Worm (Caenorhabditis elegans) whole organism, L4 larva: ENCODE measurements around the gene srh-222.

Source experiments
- F49E8.2 ChIP-seq: sonication (generic microtip); optimal IDR thresholded peaks from 2 replicates; lab custom pipeline; 2016; ENCODE audit warnings: missing compliant biosample characterization, mild to moderate bottlenecking, missing genetic modification characterization, borderline replicate concordance
- R02D3.7 ChIP-seq: fragments of 150-350 bp; sonication (generic microtip); optimal IDR thresholded peaks from 3 replicates; lab custom pipeline; 2014; ENCODE audit warnings: missing biosample characterization, missing genetic modification characterization
- Y48G9A.11 ChIP-seq: fragments of 200-800 bp; sonication (Bioruptor generic); IDR thresholded peaks from 2 replicates; pipeline ENCODE4 v1.3.6; 2022; ENCODE audit warnings: missing genetic modification reagents, missing genetic modification characterization, missing compliant biosample characterization
- Y5F2A.4 ChIP-seq: fragments of 200-800 bp; sonication (Bioruptor generic); optimal IDR thresholded peaks from 2 replicates; lab custom pipeline; 2018; ENCODE audit warnings: mild to moderate bottlenecking, missing genetic modification characterization, missing compliant biosample characterization
- ZK546.5 ChIP-seq, 2 experiments: sonication (generic microtip); optimal IDR thresholded peaks; 2 replicates each; lab custom pipeline; 2017; ENCODE audit warnings: missing biosample characterization in 2 of 2, missing genetic modification characterization in 2 of 2
- aha-1 ChIP-seq: fragments of 150-350 bp; peaks from one replicate; lab custom pipeline; 2014; ENCODE audit warnings: missing biosample characterization, missing genetic modification characterization
- ama-1 ChIP-seq: fragments of 150-350 bp; optimal IDR thresholded peaks from 2 replicates; lab custom pipeline; 2014; ENCODE audit warnings: inconsistent platforms, mixed read lengths
- arid-1 ChIP-seq: fragments of 200-800 bp; sonication (Bioruptor generic); conservative IDR thresholded peaks from 2 replicates; pipeline ENCODE4 v1.3.6; 2022; ENCODE audit warnings: missing genetic modification reagents, missing genetic modification characterization, missing compliant biosample characterization
- ceh-82 ChIP-seq: sonication (generic microtip); optimal IDR thresholded peaks from 2 replicates; lab custom pipeline; 2017; ENCODE audit warnings: missing biosample characterization, missing genetic modification characterization
- daf-12 ChIP-seq: fragments of 150-350 bp; optimal IDR thresholded peaks from 2 replicates; lab custom pipeline; 2014; ENCODE audit warnings: missing biosample characterization, missing genetic modification reagents, missing genetic modification characterization
- daf-16 ChIP-seq, 3 experiments: sonication (generic microtip); optimal IDR thresholded peaks; 2 replicates each; lab custom pipeline; 2016 to 2017; ENCODE audit warnings: missing genetic modification characterization in 3 of 3, missing genetic modification reagents in 3 of 3, mild to moderate bottlenecking in 2 of 3, missing compliant biosample characterization in 2 of 3, missing biosample characterization in 1 of 3, moderate library complexity in 1 of 3
- dmd-6 ChIP-seq: fragments of 200-800 bp; sonication (Bioruptor generic); IDR thresholded peaks from 2 replicates; pipeline ENCODE4 v1.3.6; 2022; ENCODE audit warnings: missing genetic modification reagents, missing genetic modification characterization, missing compliant biosample characterization
- dmd-8 ChIP-seq: fragments of 200-800 bp; sonication (Bioruptor generic); IDR thresholded peaks from 2 replicates; pipeline ENCODE4 v1.3.6; 2022; ENCODE audit warnings: missing genetic modification characterization, missing compliant biosample characterization
- dmd-9 ChIP-seq: fragments of 200-800 bp; sonication (Bioruptor generic); IDR thresholded peaks from 2 replicates; pipeline ENCODE4 v1.3.6; 2022; ENCODE audit warnings: missing genetic modification reagents, missing genetic modification characterization, missing compliant biosample characterization
- dpl-1 ChIP-seq: fragments of 150-350 bp; optimal IDR thresholded peaks from 2 replicates; lab custom pipeline; 2014; ENCODE audit warnings: missing biosample characterization, missing genetic modification reagents, missing genetic modification characterization
- duxl-1 ChIP-seq: sonication (generic microtip); optimal IDR thresholded peaks from 2 replicates; lab custom pipeline; 2016; ENCODE audit warnings: mild to moderate bottlenecking, missing genetic modification characterization, moderate library complexity, missing compliant biosample characterization; ENCODE audit not compliant: poor library complexity
- dve-1 ChIP-seq: sonication (generic microtip); optimal IDR thresholded peaks from 2 replicates; lab custom pipeline; 2017; ENCODE audit warnings: antibody characterized with exemption, mild to moderate bottlenecking, missing genetic modification characterization, missing compliant biosample characterization; ENCODE audit not compliant: insufficient read depth
- egl-27 ChIP-seq: sonication (generic microtip); optimal IDR thresholded peaks from 3 replicates; lab custom pipeline; 2017; ENCODE audit warnings: missing biosample characterization, missing genetic modification reagents, missing genetic modification characterization
- egl-43 ChIP-seq: fragments of 200-800 bp; sonication (Bioruptor generic); IDR thresholded peaks from 2 replicates; pipeline ENCODE4 v1.3.6; 2022; ENCODE audit warnings: missing genetic modification reagents, missing genetic modification characterization, missing compliant biosample characterization
- fos-1 ChIP-seq: fragments of 150-350 bp; optimal IDR thresholded peaks from 2 replicates; lab custom pipeline; 2014; ENCODE audit warnings: missing biosample characterization, missing genetic modification characterization
- gei-8 ChIP-seq: fragments of 200-800 bp; sonication (Bioruptor generic); optimal IDR thresholded peaks from 2 replicates; lab custom pipeline; 2018; ENCODE audit warnings: mild to moderate bottlenecking, missing genetic modification characterization, missing compliant biosample characterization
- hif-1 ChIP-seq, 2 experiments: sonication (generic microtip); optimal IDR thresholded peaks; 2 replicates each; lab custom pipeline; 2016 to 2017; ENCODE audit warnings: missing compliant biosample characterization in 2 of 2, missing genetic modification characterization in 2 of 2, missing genetic modification reagents in 2 of 2, missing genotype in 2 of 2, mild to moderate bottlenecking in 1 of 2
- hlh-11 ChIP-seq: fragments of 200-800 bp; sonication (Bioruptor generic); optimal IDR thresholded peaks from 2 replicates; lab custom pipeline; 2018; ENCODE audit warnings: mild to moderate bottlenecking, missing genetic modification characterization, missing compliant biosample characterization
- lim-7 ChIP-seq: fragments of 200-800 bp; sonication (Bioruptor generic); IDR thresholded peaks from 2 replicates; pipeline ENCODE4 v1.3.6; 2022; ENCODE audit warnings: missing genetic modification characterization, missing compliant biosample characterization
- lin-1 ChIP-seq: fragments of 200-800 bp; sonication (Bioruptor generic); IDR thresholded peaks from 2 replicates; pipeline ENCODE4 v1.3.6; 2022; ENCODE audit warnings: missing genetic modification reagents, missing genetic modification characterization, missing compliant biosample characterization
- lin-15B ChIP-seq: fragments of 150-350 bp; sonication (generic microtip); optimal IDR thresholded peaks from 3 replicates; lab custom pipeline; 2014; ENCODE audit warnings: missing biosample characterization, missing genetic modification characterization
- lin-38 ChIP-seq: fragments of 200-800 bp; sonication (Bioruptor generic); IDR thresholded peaks from 2 replicates; pipeline ENCODE4 v1.3.6; 2022; ENCODE audit warnings: missing genetic modification reagents, missing genetic modification characterization, missing compliant biosample characterization
- lin-39 ChIP-seq: fragments of 150-350 bp; optimal IDR thresholded peaks from 2 replicates; lab custom pipeline; 2014; ENCODE audit warnings: missing biosample characterization, missing genetic modification reagents, missing genetic modification characterization
- madf-5 ChIP-seq, 2 experiments: fragments of 200-800 bp; sonication (Bioruptor generic); IDR thresholded peaks; 2 replicates each; pipeline ENCODE4 v1.3.6; 2022; ENCODE audit warnings: missing compliant biosample characterization in 2 of 2, missing genetic modification characterization in 2 of 2
- mes-2 ChIP-seq: sonication (generic microtip); optimal IDR thresholded peaks from 2 replicates; lab custom pipeline; 2016; ENCODE audit warnings: missing genotype, mild to moderate bottlenecking, missing genetic modification characterization, missing compliant biosample characterization; ENCODE audit not compliant: poor library complexity, severe bottlenecking
- nhr-25 ChIP-seq: sonication (generic microtip); optimal IDR thresholded peaks from 2 replicates; lab custom pipeline; 2017; ENCODE audit warnings: missing genetic modification characterization, mild to moderate bottlenecking, missing compliant biosample characterization, antibody characterized with exemption, moderate library complexity, borderline replicate concordance; ENCODE audit not compliant: insufficient read depth
- nhr-28 ChIP-seq: fragments of 150-350 bp; optimal IDR thresholded peaks from 2 replicates; lab custom pipeline; 2014; ENCODE audit warnings: missing biosample characterization, missing genetic modification characterization
- nhr-48 ChIP-seq: sonication (generic microtip); optimal IDR thresholded peaks from 2 replicates; lab custom pipeline; 2016; ENCODE audit warnings: mild to moderate bottlenecking, missing genetic modification characterization, missing compliant biosample characterization
- nhr-6 ChIP-seq: fragments of 150-350 bp; optimal IDR thresholded peaks from 2 replicates; lab custom pipeline; 2014; ENCODE audit warnings: missing biosample characterization, missing genetic modification characterization
- php-3 ChIP-seq: fragments of 200-800 bp; sonication (Bioruptor generic); IDR thresholded peaks from 2 replicates; pipeline ENCODE4 v1.3.6; 2022; ENCODE audit warnings: missing genetic modification reagents, missing genetic modification characterization, missing compliant biosample characterization
- saeg-2 ChIP-seq: fragments of 200-800 bp; sonication (Bioruptor generic); IDR thresholded peaks from 2 replicates; pipeline ENCODE4 v1.3.6; 2022; ENCODE audit warnings: missing genetic modification reagents, missing genetic modification characterization, missing compliant biosample characterization
- set-16 ChIP-seq: fragments of 200-800 bp; sonication (Bioruptor generic); IDR thresholded peaks from 2 replicates; pipeline ENCODE4 v1.3.6; 2022; ENCODE audit warnings: missing genetic modification reagents, missing genetic modification characterization, missing compliant biosample characterization
- skn-1 ChIP-seq: fragments of 150-350 bp; optimal IDR thresholded peaks from 2 replicates; lab custom pipeline; 2014; ENCODE audit warnings: missing biosample characterization, missing genetic modification characterization
- spr-3 ChIP-seq: fragments of 200-800 bp; sonication (Bioruptor generic); optimal IDR thresholded peaks from 2 replicates; lab custom pipeline; 2018; ENCODE audit warnings: mild to moderate bottlenecking, missing genetic modification characterization, missing compliant biosample characterization
- tra-1 ChIP-seq: fragments of 200-800 bp; sonication (Bioruptor generic); IDR thresholded peaks from 2 replicates; pipeline ENCODE4 v1.3.6; 2022; ENCODE audit warnings: missing genetic modification reagents, missing genetic modification characterization, missing compliant biosample characterization
- unc-39 ChIP-seq: sonication (generic microtip); optimal IDR thresholded peaks from 2 replicates; lab custom pipeline; 2017; ENCODE audit warnings: missing biosample characterization, missing genetic modification characterization
- unc-62 ChIP-seq, 3 experiments: fragments of 150-350 bp in 1 of 3; sonication (generic microtip); optimal IDR thresholded peaks in 2 of 3; peaks in 1 of 3; 1 replicate in 1 of 3; 2 replicates in 2 of 3; lab custom pipeline; 2014 to 2017; ENCODE audit warnings: missing biosample characterization in 3 of 3, missing genetic modification characterization in 3 of 3, missing genetic modification reagents in 3 of 3, missing genotype in 1 of 3
- vab-7 ChIP-seq: fragments of 200-800 bp; sonication (Bioruptor generic); IDR thresholded peaks from 2 replicates; pipeline ENCODE4 v1.3.6; 2022; ENCODE audit warnings: missing genetic modification reagents, missing genetic modification characterization, missing compliant biosample characterization
- zip-11 ChIP-seq: fragments of 200-800 bp; sonication (Bioruptor generic); IDR thresholded peaks from 2 replicates; pipeline ENCODE4 v1.3.6; 2022; ENCODE audit warnings: missing genetic modification characterization, missing compliant biosample characterization
- ztf-11 ChIP-seq: fragments of 150-350 bp; optimal IDR thresholded peaks from 2 replicates; lab custom pipeline; 2014; ENCODE audit warnings: missing biosample characterization, missing genetic modification characterization
- ztf-7 ChIP-seq: fragments of 150-350 bp; optimal IDR thresholded peaks from 2 replicates; lab custom pipeline; 2014; ENCODE audit warnings: missing biosample characterization, missing genetic modification characterization

Gene srh-222

ce11 chrIV:4018692-4019387, 39.2 kb downstream of the srh-222 start:
- TF ChIP-seq aha-1 (tag; lab: Kevin White, UChicago): peak; percentile 73
- peak; percentile 68 for TF ChIP-seq ama-1 (lab: Kevin White, UChicago)
- TF ChIP-seq lin-15B (tag; lab: Kevin White, UChicago): no peak
- TF ChIP-seq hif-1 (tag; optimal IDR thresholded peaks at IDR 0.05; lab: Kevin White, UChicago): peak in 1 of 2 experiments; percentile 5
- no peak for TF ChIP-seq lin-38 (GFP tag; lab: Robert Waterston, UW)
- TF ChIP-seq tra-1: 0 out of 2 replicates have a peak, but pooled peaks have one; percentile 62
- TF ChIP-seq nhr-28: peak; percentile 39
- TF ChIP-seq lin-1 (GFP tag; lab: Robert Waterston, UW): no peak
- TF ChIP-seq set-16: peak; percentile 89
- peak; percentile 26 for TF ChIP-seq hlh-11 (tag; lab: Kevin White, UChicago)
- TF ChIP-seq Y48G9A.11: peak; percentile 32; the same call in 1 of the 2 replicates
- TF ChIP-seq nhr-6 (tag; lab: Kevin White, UChicago): peak; percentile 15
- TF ChIP-seq dmd-6 (GFP tag; lab: Robert Waterston, UW): peak; percentile 54
- TF ChIP-seq unc-62 (GFP tag; optimal IDR thresholded peaks at IDR 0.05 in 1 of 2; lab: Kevin White, UChicago): peak in 1 of 2 experiments; percentile 97
- no peak for TF ChIP-seq unc-62 (tag; optimal IDR thresholded peaks at IDR 0.05; lab: Kevin White, UChicago)
- TF ChIP-seq php-3 (GFP tag; lab: Robert Waterston, UW): peak; percentile 38; the same call in 1 of the 2 replicates
- TF ChIP-seq lim-7: no peak
- TF ChIP-seq dve-1 (tag; lab: Kevin White, UChicago): peak; percentile 44

ce11 chrIV:4019836-4020235, 40.2 kb downstream of the srh-222 start:
- TF ChIP-seq saeg-2 (GFP tag; lab: Robert Waterston, UW): 0 out of 2 replicates have a peak, but pooled peaks have one; percentile 34
- TF ChIP-seq nhr-6 (tag; lab: Kevin White, UChicago): peak; percentile 48
- peak; percentile 44 for TF ChIP-seq nhr-48 (tag; lab: Kevin White, UChicago)
- peak; percentile 71 for TF ChIP-seq nhr-28
- no peak for TF ChIP-seq Y5F2A.4 (GFP tag; lab: Kevin White, UChicago)
- TF ChIP-seq zip-11 (GFP tag; lab: Robert Waterston, UW): no peak
- TF ChIP-seq mes-2 (tag; lab: Kevin White, UChicago): peak; percentile 38
- TF ChIP-seq spr-3 (GFP tag; lab: Kevin White, UChicago): no peak
- TF ChIP-seq gei-8: no peak
- no peak for TF ChIP-seq daf-16 (GFP tag; optimal IDR thresholded peaks at IDR 0.05; lab: Kevin White, UChicago)
- TF ChIP-seq daf-16 (tag; optimal IDR thresholded peaks at IDR 0.05; lab: Kevin White, UChicago): peak; percentile 20
- TF ChIP-seq R02D3.7 (tag; lab: Kevin White, UChicago): no peak
- no peak for TF ChIP-seq ceh-82 (tag; lab: Kevin White, UChicago)
- TF ChIP-seq unc-39 (tag; lab: Kevin White, UChicago): no peak
- peak; percentile 49 for TF ChIP-seq dpl-1 (GFP tag; lab: Kevin White, UChicago)
- peak; percentile 92 for TF ChIP-seq hlh-11 (tag; lab: Kevin White, UChicago)
- no peak for TF ChIP-seq nhr-25
- TF ChIP-seq egl-27 (tag; lab: Kevin White, UChicago): no peak
- no peak for TF ChIP-seq duxl-1 (tag; lab: Kevin White, UChicago)
- no peak for TF ChIP-seq skn-1 (tag; lab: Kevin White, UChicago)
- TF ChIP-seq vab-7 (GFP tag; lab: Robert Waterston, UW): no peak
- TF ChIP-seq daf-12 (tag; lab: Kevin White, UChicago): no peak
- no peak for TF ChIP-seq ztf-11 (tag; lab: Kevin White, UChicago)
- no peak for TF ChIP-seq F49E8.2 (tag; lab: Kevin White, UChicago)
- 0 out of 2 replicates have a peak, but pooled peaks have one; percentile 26 for TF ChIP-seq dmd-9 (GFP tag; lab: Robert Waterston, UW)
- no peak for TF ChIP-seq fos-1 (tag; lab: Kevin White, UChicago)
- TF ChIP-seq hif-1 (tag; optimal IDR thresholded peaks at IDR 0.05; lab: Kevin White, UChicago): peak in 1 of 2 experiments; percentile 81
- 0 out of 2 replicates have a peak, but pooled peaks have one; percentile 41 for TF ChIP-seq egl-43 (GFP tag; lab: Robert Waterston, UW)
- no peak for TF ChIP-seq ZK546.5 (tag; optimal IDR thresholded peaks at IDR 0.05; lab: Kevin White, UChicago)
- no peak for TF ChIP-seq dmd-8 (GFP tag; lab: Robert Waterston, UW)
- no peak for TF ChIP-seq madf-5 (GFP tag; IDR thresholded peaks at IDR 0.05; lab: Robert Waterston, UW)
- TF ChIP-seq arid-1: no peak
- peak; percentile 44 for TF ChIP-seq set-16
- no peak for TF ChIP-seq lin-39 (tag; lab: Kevin White, UChicago)
- TF ChIP-seq ztf-7: no peak
- TF ChIP-seq lin-38 (GFP tag; lab: Robert Waterston, UW): peak; percentile 41
